Fruit fly (Drosophila melanogaster) whole organism, wandering third instar larva: Measurements from ENCODE around the gene beat-IIIc.
A peak's percentile ranks its signal among the peaks of the same experiment; 100 is the strongest.

Experiments
- CG32264 ChIP-seq: fragments of 200-800 bp; sonication (Bioruptor generic); optimal IDR thresholded peaks from 2 replicates; lab custom pipeline; 2016; ENCODE audit warnings: missing biosample characterization, missing genetic modification characterization
- CG9705 ChIP-seq: fragments of 200-800 bp; sonication (Bioruptor generic); optimal IDR thresholded peaks from 2 replicates; lab custom pipeline; 2018; ENCODE audit warnings: missing biosample characterization, mild to moderate bottlenecking, missing genetic modification characterization
- CrebA ChIP-seq: fragments of 200-800 bp; sonication (Bioruptor generic); optimal IDR thresholded peaks from 2 replicates; lab custom pipeline; 2016; ENCODE audit warnings: missing biosample characterization, mild to moderate bottlenecking, missing genetic modification characterization, borderline replicate concordance
- Dfd ChIP-seq: fragments of >200 bp; optimal IDR thresholded peaks from 2 replicates; lab custom pipeline; 2017; ENCODE audit warnings: missing biosample characterization, missing genetic modification characterization
- Dif ChIP-seq: fragments of 200-275, 200-300 bp; sonication (Bioruptor generic); optimal IDR thresholded peaks from 2 replicates; lab custom pipeline; 2018; ENCODE audit warnings: missing biosample characterization, missing genetic modification characterization; ENCODE audit not compliant: partially characterized antibody
- HLH106 ChIP-seq: fragments of 200-800 bp; optimal IDR thresholded peaks from 3 replicates; lab custom pipeline; 2019; ENCODE audit warnings: missing biosample characterization, mild to moderate bottlenecking, missing genetic modification characterization, moderate library complexity
- Hnf4 ChIP-seq: fragments of 200-800 bp; sonication (Bioruptor generic); optimal IDR thresholded peaks from 2 replicates; lab custom pipeline; 2016; ENCODE audit warnings: missing biosample characterization, mild to moderate bottlenecking, missing genetic modification characterization
- Hr78 ChIP-seq: fragments of >200 bp; optimal IDR thresholded peaks from 2 replicates; lab custom pipeline; 2017; ENCODE audit warnings: missing biosample characterization, missing genetic modification characterization
- Hr83 ChIP-seq: fragments of 200-300 bp; sonication (Bioruptor generic); optimal IDR thresholded peaks from 2 replicates; lab custom pipeline; 2016; ENCODE audit warnings: missing biosample characterization, mild to moderate bottlenecking, missing genetic modification characterization, moderate library complexity; ENCODE audit not compliant: poor library complexity, severe bottlenecking
- Mio ChIP-seq: sonication (Bioruptor generic); optimal IDR thresholded peaks from 2 replicates; lab custom pipeline; 2016; ENCODE audit warnings: missing biosample characterization, missing genetic modification characterization
- N ChIP-seq: fragments of >200 bp; optimal IDR thresholded peaks from 2 replicates; lab custom pipeline; 2018; ENCODE audit warnings: missing biosample characterization, missing external identifiers, missing genetic modification characterization
- OdsH ChIP-seq: fragments of 200-800 bp; sonication (Bioruptor generic); optimal IDR thresholded peaks from 2 replicates; lab custom pipeline; 2016; ENCODE audit warnings: missing biosample characterization, mild to moderate bottlenecking, missing genetic modification characterization
- Rel ChIP-seq, 2 experiments: fragments of 200-800 bp; sonication (Bioruptor generic) in 1 of 2; optimal IDR thresholded peaks; 2 replicates in 1 of 2; 3 replicates in 1 of 2; lab custom pipeline; 2016 to 2019; ENCODE audit warnings: mild to moderate bottlenecking in 2 of 2, missing biosample characterization in 2 of 2, missing genetic modification characterization in 2 of 2, moderate library complexity in 1 of 2
- Sp1 ChIP-seq: fragments of 200-800 bp; sonication (Bioruptor generic); optimal IDR thresholded peaks from 3 replicates; lab custom pipeline; 2019; ENCODE audit warnings: missing biosample characterization, mild to moderate bottlenecking, missing genetic modification characterization, moderate library complexity
- br ChIP-seq: fragments of 200-800 bp; sonication (Bioruptor generic); optimal IDR thresholded peaks from 2 replicates; lab custom pipeline; 2016; ENCODE audit warnings: missing biosample characterization, missing genetic modification characterization
- brk ChIP-seq: fragments of 200-800 bp; sonication (Bioruptor generic); optimal IDR thresholded peaks from 2 replicates; lab custom pipeline; 2016; ENCODE audit warnings: missing biosample characterization, mild to moderate bottlenecking, missing genetic modification characterization
- dmrt93B ChIP-seq: fragments of 200-800 bp; sonication (Bioruptor generic); optimal IDR thresholded peaks from 2 replicates; lab custom pipeline; 2018; ENCODE audit warnings: missing biosample characterization, mild to moderate bottlenecking, missing genetic modification characterization
- dsf ChIP-seq: sonication (Bioruptor generic); optimal IDR thresholded peaks from 2 replicates; lab custom pipeline; 2016; ENCODE audit warnings: missing biosample characterization, missing genetic modification characterization, borderline replicate concordance
- ey ChIP-seq: fragments of 200-800 bp; sonication (Bioruptor generic); optimal IDR thresholded peaks from 2 replicates; lab custom pipeline; 2016; ENCODE audit warnings: missing biosample characterization, missing genetic modification characterization
- foxo ChIP-seq, 2 experiments: fragments of 200-800 bp; sonication (Bioruptor generic); optimal IDR thresholded peaks; 2 replicates in 1 of 2; 3 replicates in 1 of 2; lab custom pipeline; 2016 to 2017; ENCODE audit warnings: missing biosample characterization in 2 of 2, missing genetic modification characterization in 2 of 2
- fru ChIP-seq: fragments of 200-800 bp; sonication (Bioruptor generic); optimal IDR thresholded peaks from 3 replicates; lab custom pipeline; 2016; ENCODE audit warnings: missing biosample characterization, mild to moderate bottlenecking, missing genetic modification characterization
- h ChIP-seq: fragments of 200-800 bp; sonication (Bioruptor generic); optimal IDR thresholded peaks from 3 replicates; lab custom pipeline; 2016; ENCODE audit warnings: missing biosample characterization, mild to moderate bottlenecking, missing genetic modification characterization
- jim ChIP-seq: fragments of 175-275, 200-325 bp; sonication (Bioruptor generic); optimal IDR thresholded peaks from 2 replicates; lab custom pipeline; 2016; ENCODE audit warnings: missing biosample characterization, mild to moderate bottlenecking, missing genetic modification characterization
- lola ChIP-seq: fragments of >200 bp; optimal IDR thresholded peaks from 2 replicates; lab custom pipeline; 2017; ENCODE audit warnings: missing biosample characterization, missing genetic modification characterization
- pan ChIP-seq: fragments of >200 bp; optimal IDR thresholded peaks from 2 replicates; lab custom pipeline; 2017
- psq ChIP-seq: fragments of 200-800 bp; sonication (Bioruptor generic); optimal IDR thresholded peaks from 3 replicates; lab custom pipeline; 2017; ENCODE audit warnings: missing biosample characterization, mild to moderate bottlenecking, missing genetic modification characterization, moderate library complexity
- rgr ChIP-seq: fragments of 200-800 bp; sonication (Bioruptor generic); optimal IDR thresholded peaks from 3 replicates; lab custom pipeline; 2016; ENCODE audit warnings: missing biosample characterization, mild to moderate bottlenecking, missing genetic modification characterization
- sage ChIP-seq: fragments of 200-800 bp; sonication (Bioruptor generic); optimal IDR thresholded peaks from 2 replicates; lab custom pipeline; 2016; ENCODE audit warnings: missing biosample characterization, mild to moderate bottlenecking, missing genetic modification characterization
- sv ChIP-seq: fragments of 200-800 bp; sonication (Bioruptor generic); optimal IDR thresholded peaks from 3 replicates; lab custom pipeline; 2016; ENCODE audit warnings: missing biosample characterization, missing genetic modification characterization
- tai ChIP-seq: sonication (Bioruptor generic); optimal IDR thresholded peaks from 2 replicates; lab custom pipeline; 2016; ENCODE audit warnings: missing biosample characterization, missing genetic modification characterization
- usp ChIP-seq: fragments of >200 bp; optimal IDR thresholded peaks from 2 replicates; lab custom pipeline; 2017; ENCODE audit warnings: missing biosample characterization, missing genetic modification characterization
- woc ChIP-seq: sonication (Bioruptor generic); optimal IDR thresholded peaks from 2 replicates; lab custom pipeline; 2016; ENCODE audit warnings: missing biosample characterization, mild to moderate bottlenecking, missing genetic modification characterization

Gene beat-IIIc

dm6 chr2L:17267358-17267750 is 6.8 kb upstream of the beat-IIIc start:
- no peak for TF ChIP-seq ey
- TF ChIP-seq CG32264 (GFP tag; lab: Kevin White, UChicago): no peak
- TF ChIP-seq dmrt93B (GFP tag; lab: Kevin White, UChicago): no peak
- TF ChIP-seq rgr: no peak
- no peak for TF ChIP-seq Rel (GFP tag; optimal IDR thresholded peaks at IDR 0.05; lab: Kevin White, UChicago)
- no peak for TF ChIP-seq Rel (tag; optimal IDR thresholded peaks at IDR 0.05; lab: Kevin White, UChicago)
- no peak for TF ChIP-seq brk (GFP tag; lab: Kevin White, UChicago)
- TF ChIP-seq N: no peak
- TF ChIP-seq usp (GFP tag; lab: Kevin White, UChicago): no peak
- TF ChIP-seq h (GFP tag; lab: Kevin White, UChicago): no peak
- no peak for TF ChIP-seq CrebA
- no peak for TF ChIP-seq lola (GFP tag; lab: Kevin White, UChicago)
- TF ChIP-seq woc (GFP tag; lab: Kevin White, UChicago): no peak
- no peak for TF ChIP-seq sv
- no peak for TF ChIP-seq psq
- TF ChIP-seq OdsH: no peak
- no peak for TF ChIP-seq Hr83 (GFP tag; lab: Kevin White, UChicago)

- TF ChIP-seq foxo (GFP tag; optimal IDR thresholded peaks at IDR 0.05; lab: Kevin White, UChicago) (peak in 1 of 2 experiments; percentile 2), Hnf4 (GFP tag; lab: Kevin White, UChicago) (no peak)
Observed at dm6 chr2L:17266677-17267357, 6.3 kb upstream of the beat-IIIc start.

dm6 chr2L:17263352-17263751 is 2.8 kb upstream of the beat-IIIc start:
- TF ChIP-seq dsf (GFP tag; lab: Kevin White, UChicago): no peak
- no peak for TF ChIP-seq Dfd (GFP tag; lab: Kevin White, UChicago)
- TF ChIP-seq sage: no peak
- no peak for TF ChIP-seq N
- no peak for TF ChIP-seq OdsH
- no peak for TF ChIP-seq psq
- TF ChIP-seq h (GFP tag; lab: Kevin White, UChicago): no peak
- TF ChIP-seq Mio (GFP tag; lab: Kevin White, UChicago): no peak

- TF ChIP-seq Hr83 (GFP tag; lab: Kevin White, UChicago) (no peak), tai (no peak), br (GFP tag; lab: Kevin White, UChicago) (no peak), OdsH (no peak), rgr (no peak), h (GFP tag; lab: Kevin White, UChicago) (no peak), dsf (GFP tag; lab: Kevin White, UChicago) (no peak), sv (no peak)
- TF ChIP-seq, all 38 proteins: peak for 0
Observed at dm6 chr2L:17262231-17262630, 1.7 kb upstream of the beat-IIIc start.

- TF ChIP-seq HLH106 (peak; percentile 85), Rel (GFP tag; optimal IDR thresholded peaks at IDR 0.05; lab: Kevin White, UChicago) (no peak), Rel (tag; optimal IDR thresholded peaks at IDR 0.05; lab: Kevin White, UChicago) (no peak), jim (GFP tag; lab: Kevin White, UChicago) (no peak), rgr (peak; percentile 38), dmrt93B (GFP tag; lab: Kevin White, UChicago) (peak; percentile 72), Sp1 (GFP tag; lab: Kevin White, UChicago) (peak; percentile 54), foxo (GFP tag; optimal IDR thresholded peaks at IDR 0.05; lab: Kevin White, UChicago) (peak in 1 of 2 experiments; percentile 83), pan (lab: Kevin White, UChicago) (no peak), br (GFP tag; lab: Kevin White, UChicago) (peak; percentile 47), ey (peak; percentile 56), brk (GFP tag; lab: Kevin White, UChicago) (peak; percentile 24), Hr83 (GFP tag; lab: Kevin White, UChicago) (no peak), h (GFP tag; lab: Kevin White, UChicago) (peak; percentile 74), woc (GFP tag; lab: Kevin White, UChicago) (peak; percentile 50), Hr78 (GFP tag; lab: Kevin White, UChicago) (no peak), OdsH (peak; percentile 51), Hnf4 (GFP tag; lab: Kevin White, UChicago) (peak; percentile 30), psq (peak; percentile 80), Dif (GFP tag; lab: Kevin White, UChicago) (no peak), CG9705 (GFP tag; lab: Kevin White, UChicago) (peak; percentile 59), fru (GFP tag; lab: Kevin White, UChicago) (peak; percentile 72)
Observed at dm6 chr2L:17243101-17243780, 17.3 kb downstream of the beat-IIIc start.
